Fruit fly (Drosophila melanogaster) whole organism, prepupa: Measurements from ENCODE around the gene CG14324.

Experiments
- CG10669 ChIP-seq: fragments of 200-800 bp; sonication (Bioruptor generic); optimal IDR thresholded peaks from 3 replicates; lab custom pipeline; 2018; ENCODE audit warnings: missing biosample characterization, mild to moderate bottlenecking, missing genetic modification characterization, moderate library complexity
- CG15336 ChIP-seq: fragments of 200-800 bp; sonication (Bioruptor generic); IDR thresholded peaks from 2 replicates; pipeline ENCODE4 v1.3.6; 2022; ENCODE audit warnings: missing biosample characterization, missing genetic modification characterization
- CG1621 ChIP-seq: fragments of 200-800 bp; sonication (Bioruptor generic); optimal IDR thresholded peaks from 3 replicates; lab custom pipeline; 2018; ENCODE audit warnings: missing biosample characterization, mild to moderate bottlenecking, missing genetic modification characterization
- CG16779 ChIP-seq: fragments of 200-800 bp; sonication (Bioruptor generic); optimal IDR thresholded peaks from 3 replicates; lab custom pipeline; 2017; ENCODE audit warnings: missing biosample characterization, mild to moderate bottlenecking, missing genetic modification characterization
- CG3032 ChIP-seq: fragments of 200-800 bp; optimal IDR thresholded peaks from 2 replicates; lab custom pipeline; 2019; ENCODE audit warnings: missing biosample characterization, mild to moderate bottlenecking, missing genetic modification characterization, moderate library complexity
- CG31627 ChIP-seq: fragments of 200-800 bp; sonication (Bioruptor generic); optimal IDR thresholded peaks from 3 replicates; lab custom pipeline; 2016; ENCODE audit warnings: missing biosample characterization, missing genetic modification characterization
- CG32006 ChIP-seq: fragments of 200-800 bp; sonication (Bioruptor generic); optimal IDR thresholded peaks from 3 replicates; lab custom pipeline; 2017; ENCODE audit warnings: missing biosample characterization, mild to moderate bottlenecking, missing genetic modification characterization
- CG3919 ChIP-seq: fragments of 200-800 bp; sonication (Bioruptor generic); optimal IDR thresholded peaks from 3 replicates; lab custom pipeline; 2016; ENCODE audit warnings: missing biosample characterization, missing genetic modification characterization
- CG4318 ChIP-seq: fragments of 200-800 bp; sonication (Bioruptor generic); optimal IDR thresholded peaks from 3 replicates; lab custom pipeline; 2017; ENCODE audit warnings: missing biosample characterization, mild to moderate bottlenecking, missing genetic modification characterization
- CG6163 ChIP-seq: fragments of 200-800 bp; sonication (Bioruptor generic); IDR thresholded peaks from 3 replicates; pipeline ENCODE4 v1.3.6; 2022; ENCODE audit warnings: missing biosample characterization, missing genetic modification characterization
- CG6276 ChIP-seq: fragments of 200-800 bp; sonication (Bioruptor generic); optimal IDR thresholded peaks from 2 replicates; lab custom pipeline; 2017; ENCODE audit warnings: missing biosample characterization, mild to moderate bottlenecking, missing genetic modification characterization
- CG6792 ChIP-seq: fragments of 200-800 bp; sonication (Bioruptor generic); optimal IDR thresholded peaks from 3 replicates; lab custom pipeline; 2016; ENCODE audit warnings: missing biosample characterization, missing genetic modification characterization
- CG6808 ChIP-seq: fragments of 200-800 bp; sonication (Bioruptor generic); optimal IDR thresholded peaks from 3 replicates; lab custom pipeline; 2017; ENCODE audit warnings: missing biosample characterization, missing genetic modification characterization, mild to moderate bottlenecking, moderate library complexity, missing genetic modification reagents
- CG6854 ChIP-seq: fragments of 200-800 bp; sonication (Bioruptor generic); optimal IDR thresholded peaks from 2 replicates; lab custom pipeline; 2017; ENCODE audit warnings: missing biosample characterization, mild to moderate bottlenecking, missing genetic modification characterization
- CG7368 ChIP-seq: fragments of 200-800 bp; sonication (Bioruptor generic); optimal IDR thresholded peaks from 3 replicates; lab custom pipeline; 2016; ENCODE audit warnings: missing biosample characterization, missing genetic modification characterization
- CG8119 ChIP-seq: fragments of 200-800 bp; sonication (Bioruptor generic); IDR thresholded peaks from 3 replicates; pipeline ENCODE4 v1.3.6; 2022; ENCODE audit warnings: missing biosample characterization, missing genetic modification characterization
- CG8319 ChIP-seq: fragments of 200-800 bp; sonication (Bioruptor generic); optimal IDR thresholded peaks from 3 replicates; lab custom pipeline; 2016; ENCODE audit warnings: missing biosample characterization, missing genetic modification characterization
- CG9139 ChIP-seq: fragments of 200-800 bp; sonication (Bioruptor generic); optimal IDR thresholded peaks from 3 replicates; lab custom pipeline; 2017; ENCODE audit warnings: missing biosample characterization, mild to moderate bottlenecking, missing genetic modification characterization
- Eip78C ChIP-seq: fragments of 200-800 bp; sonication (Bioruptor generic); peaks from one replicate; lab custom pipeline; 2016; ENCODE audit warnings: missing biosample characterization, missing genetic modification characterization
- Eip93F ChIP-seq: fragments of 200-800 bp; sonication (Bioruptor generic); optimal IDR thresholded peaks from 2 replicates; lab custom pipeline; 2016; ENCODE audit warnings: missing biosample characterization, mild to moderate bottlenecking, missing genetic modification characterization
- Ets21C ChIP-seq: fragments of 200-800 bp; sonication (Bioruptor generic); optimal IDR thresholded peaks from 3 replicates; lab custom pipeline; 2016; ENCODE audit warnings: missing biosample characterization, missing genetic modification characterization
- Gug ChIP-seq: fragments of 200-800 bp; sonication (Bioruptor generic); IDR thresholded peaks from 2 replicates; pipeline ENCODE4 v1.3.6; 2022; ENCODE audit warnings: missing biosample characterization, missing genetic modification characterization
- Hr39 ChIP-seq: fragments of 200-800 bp; sonication (Bioruptor generic); optimal IDR thresholded peaks from 2 replicates; lab custom pipeline; 2016; ENCODE audit warnings: missing biosample characterization, missing genetic modification characterization
- Hr4 ChIP-seq: fragments of 200-800 bp; sonication (Bioruptor generic); optimal IDR thresholded peaks from 3 replicates; lab custom pipeline; 2016; ENCODE audit warnings: missing biosample characterization, missing genetic modification characterization
- Lpt ChIP-seq: fragments of 200-800 bp; sonication (Bioruptor generic); optimal IDR thresholded peaks from 3 replicates; lab custom pipeline; 2016; ENCODE audit warnings: missing biosample characterization, missing genetic modification characterization
- Met ChIP-seq: fragments of 200-800 bp; sonication (Bioruptor generic); optimal IDR thresholded peaks from 3 replicates; lab custom pipeline; 2016; ENCODE audit warnings: missing biosample characterization, missing genetic modification characterization
- Smox ChIP-seq: fragments of 200-800 bp; sonication (Bioruptor generic); optimal IDR thresholded peaks from 3 replicates; lab custom pipeline; 2016; ENCODE audit warnings: missing biosample characterization, missing genetic modification characterization
- Sox14 ChIP-seq: fragments of 200-800 bp; sonication (Bioruptor generic); optimal IDR thresholded peaks from 3 replicates; lab custom pipeline; 2016; ENCODE audit warnings: missing biosample characterization, missing genetic modification characterization
- Sox15 ChIP-seq: fragments of 200-800 bp; sonication (Bioruptor generic); optimal IDR thresholded peaks from 3 replicates; lab custom pipeline; 2016; ENCODE audit warnings: missing biosample characterization, missing genetic modification characterization
- acj6 ChIP-seq: fragments of 200-800 bp; sonication (Bioruptor generic); optimal IDR thresholded peaks from 3 replicates; lab custom pipeline; 2016; ENCODE audit warnings: missing biosample characterization, missing genetic modification characterization
- cyc ChIP-seq: fragments of 200-800 bp; sonication (Bioruptor generic); optimal IDR thresholded peaks from 3 replicates; lab custom pipeline; 2016; ENCODE audit warnings: missing biosample characterization, missing genetic modification characterization
- dac ChIP-seq: fragments of 200-800 bp; sonication (Bioruptor generic); optimal IDR thresholded peaks from 2 replicates; lab custom pipeline; 2017; ENCODE audit warnings: missing biosample characterization, mild to moderate bottlenecking, missing genetic modification characterization
- dsx ChIP-seq: fragments of 200-800 bp; optimal IDR thresholded peaks from 3 replicates; lab custom pipeline; 2019; ENCODE audit warnings: missing biosample characterization, mild to moderate bottlenecking, missing genetic modification characterization, moderate library complexity; ENCODE audit not compliant: poor library complexity, severe bottlenecking
- esn ChIP-seq: fragments of 200-800 bp; sonication (Bioruptor generic); optimal IDR thresholded peaks from 2 replicates; lab custom pipeline; 2016; ENCODE audit warnings: missing biosample characterization, mild to moderate bottlenecking, missing genetic modification characterization, moderate library complexity
- fd59A ChIP-seq: fragments of 200-800 bp; sonication (Bioruptor generic); optimal IDR thresholded peaks from 2 replicates; lab custom pipeline; 2017; ENCODE audit warnings: missing biosample characterization, mild to moderate bottlenecking, missing genetic modification characterization, missing genetic modification reagents
- fd85E ChIP-seq: fragments of 200-800 bp; sonication (Bioruptor generic); optimal IDR thresholded peaks from 3 replicates; lab custom pipeline; 2016; ENCODE audit warnings: missing biosample characterization, missing genetic modification characterization
- lz ChIP-seq: fragments of 200-800 bp; sonication (Bioruptor generic); optimal IDR thresholded peaks from 3 replicates; lab custom pipeline; 2016; ENCODE audit warnings: missing biosample characterization, missing genetic modification characterization
- pdm3 ChIP-seq: fragments of 200-800 bp; sonication (Bioruptor generic); optimal IDR thresholded peaks from 3 replicates; lab custom pipeline; 2016; ENCODE audit warnings: missing biosample characterization, missing genetic modification characterization
- salr ChIP-seq, 2 experiments: fragments of 200-800 bp; sonication (Bioruptor generic); optimal IDR thresholded peaks; 3 replicates each; lab custom pipeline; 2016 to 2018; ENCODE audit warnings: missing biosample characterization in 2 of 2, missing genetic modification characterization in 2 of 2, mild to moderate bottlenecking in 1 of 2
- spab ChIP-seq: fragments of 200-800 bp; sonication (Bioruptor generic); optimal IDR thresholded peaks from 2 replicates; lab custom pipeline; 2017; ENCODE audit warnings: missing biosample characterization, mild to moderate bottlenecking, missing genetic modification characterization, missing genetic modification reagents
- ss ChIP-seq, 2 experiments: fragments of 200-800 bp; sonication (Bioruptor generic); optimal IDR thresholded peaks; 2 replicates in 1 of 2; 3 replicates in 1 of 2; lab custom pipeline; 2017 to 2018; ENCODE audit warnings: mild to moderate bottlenecking in 2 of 2, missing biosample characterization in 2 of 2, missing genetic modification characterization in 2 of 2, moderate library complexity in 1 of 2
- svp ChIP-seq: fragments of 200-800 bp; sonication (Bioruptor generic); peaks from one replicate; lab custom pipeline; 2016; ENCODE audit warnings: missing biosample characterization, missing genetic modification characterization

The CG14324 gene

DNA sequence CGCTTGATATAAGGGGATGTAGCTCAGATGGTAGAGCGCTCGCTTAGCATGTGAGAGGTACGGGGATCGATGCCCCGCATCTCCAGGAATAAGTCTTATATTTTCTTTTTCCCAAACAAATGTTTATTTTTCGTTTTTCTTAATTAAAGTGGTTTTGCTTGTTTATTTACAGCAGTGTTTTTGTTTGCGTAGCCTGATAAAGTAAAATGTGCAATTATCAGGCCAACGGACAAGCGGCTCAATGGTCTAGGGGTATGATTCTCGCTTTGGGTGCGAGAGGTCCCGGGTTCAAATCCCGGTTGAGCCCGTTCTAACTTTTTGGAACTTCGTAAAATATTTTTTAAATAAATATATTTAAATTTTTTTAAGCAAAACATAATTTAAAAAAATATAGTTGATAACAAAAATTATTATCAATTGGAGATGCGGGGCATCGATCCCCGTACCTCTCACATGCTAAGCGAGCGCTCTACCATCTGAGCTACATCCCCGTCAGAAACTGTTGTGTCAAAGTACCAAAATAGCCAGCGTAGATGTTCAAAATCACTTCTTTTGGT, 1.2 kb upstream of the CG14324 start (continued):
- TF ChIP-seq Lpt, result peak; percentile 16
- no peak for TF ChIP-seq CG7368 (GFP tag; lab: Kevin White, UChicago)
- no peak for TF ChIP-seq CG4318
- TF ChIP-seq dsx (GFP tag; lab: Kevin White, UChicago), result peak; percentile 79
- TF ChIP-seq CG6163, result peak; percentile 76
- TF ChIP-seq CG10669, result peak; percentile 48
- TF ChIP-seq CG3032 (tag; lab: Kevin White, UChicago), result peak; percentile 57
- peak; percentile 80 for TF ChIP-seq CG16779 (tag; lab: Kevin White, UChicago)
- peak; percentile 77 for TF ChIP-seq CG6808
- TF ChIP-seq salr (GFP tag; optimal IDR thresholded peaks at IDR 0.05; lab: Kevin White, UChicago), result no peak
- no peak for TF ChIP-seq Smox (GFP tag; lab: Kevin White, UChicago)
- TF ChIP-seq svp, result peak; percentile 88
- TF ChIP-seq dac (GFP tag; lab: Kevin White, UChicago), result no peak
- TF ChIP-seq Sox15 (GFP tag; lab: Kevin White, UChicago), result no peak
- TF ChIP-seq CG6854, result peak; percentile 73
- TF ChIP-seq CG1621, result peak; percentile 53
- no peak for TF ChIP-seq fd85E
- TF ChIP-seq CG3919 (GFP tag; lab: Kevin White, UChicago), result peak; percentile 38
- TF ChIP-seq fd59A (GFP tag; lab: Kevin White, UChicago), result no peak
- TF ChIP-seq Eip93F (GFP tag; lab: Kevin White, UChicago), result no peak
- TF ChIP-seq CG6276 (GFP tag; lab: Kevin White, UChicago), result peak; percentile 84

DNA sequence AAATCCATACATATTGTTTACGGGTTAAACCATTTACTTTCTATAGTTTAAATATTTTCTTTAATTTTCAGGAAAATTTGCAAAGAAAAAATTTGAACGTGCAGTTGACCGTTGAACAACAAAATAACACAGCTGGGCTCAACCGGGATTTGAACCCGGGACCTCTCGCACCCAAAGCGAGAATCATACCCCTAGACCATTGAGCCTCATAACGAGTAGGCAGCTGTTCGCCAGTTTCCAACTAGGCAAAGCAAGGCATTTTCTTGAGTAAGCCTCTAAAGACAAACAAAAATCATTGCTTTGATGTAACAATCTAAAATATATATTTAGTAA, 657 bp downstream of the CG14324 start:
- TF ChIP-seq esn (GFP tag; lab: Kevin White, UChicago), result no peak
- TF ChIP-seq CG9139 (GFP tag; lab: Kevin White, UChicago), result peak; percentile 31
- TF ChIP-seq Gug, result no peak
- peak; percentile 9 for TF ChIP-seq CG16779 (tag; lab: Kevin White, UChicago)
- TF ChIP-seq dsx (GFP tag; lab: Kevin White, UChicago), result peak; percentile 10
- TF ChIP-seq Sox14, result no peak
- peak; percentile 2 for TF ChIP-seq spab (GFP tag; lab: Kevin White, UChicago)
- peak; percentile 83 for TF ChIP-seq svp
- peak in 1 of 2 experiments; percentile 0 for TF ChIP-seq ss (GFP tag; optimal IDR thresholded peaks at IDR 0.05; lab: Kevin White, UChicago)
- TF ChIP-seq CG31627 (GFP tag; lab: Kevin White, UChicago), result no peak
- peak; percentile 40; the same call in 1 of the 3 replicates for TF ChIP-seq CG6163
- TF ChIP-seq Eip78C (GFP tag; lab: Kevin White, UChicago), result peak; percentile 67
- peak; percentile 6 for TF ChIP-seq CG3919 (GFP tag; lab: Kevin White, UChicago)

DNA sequence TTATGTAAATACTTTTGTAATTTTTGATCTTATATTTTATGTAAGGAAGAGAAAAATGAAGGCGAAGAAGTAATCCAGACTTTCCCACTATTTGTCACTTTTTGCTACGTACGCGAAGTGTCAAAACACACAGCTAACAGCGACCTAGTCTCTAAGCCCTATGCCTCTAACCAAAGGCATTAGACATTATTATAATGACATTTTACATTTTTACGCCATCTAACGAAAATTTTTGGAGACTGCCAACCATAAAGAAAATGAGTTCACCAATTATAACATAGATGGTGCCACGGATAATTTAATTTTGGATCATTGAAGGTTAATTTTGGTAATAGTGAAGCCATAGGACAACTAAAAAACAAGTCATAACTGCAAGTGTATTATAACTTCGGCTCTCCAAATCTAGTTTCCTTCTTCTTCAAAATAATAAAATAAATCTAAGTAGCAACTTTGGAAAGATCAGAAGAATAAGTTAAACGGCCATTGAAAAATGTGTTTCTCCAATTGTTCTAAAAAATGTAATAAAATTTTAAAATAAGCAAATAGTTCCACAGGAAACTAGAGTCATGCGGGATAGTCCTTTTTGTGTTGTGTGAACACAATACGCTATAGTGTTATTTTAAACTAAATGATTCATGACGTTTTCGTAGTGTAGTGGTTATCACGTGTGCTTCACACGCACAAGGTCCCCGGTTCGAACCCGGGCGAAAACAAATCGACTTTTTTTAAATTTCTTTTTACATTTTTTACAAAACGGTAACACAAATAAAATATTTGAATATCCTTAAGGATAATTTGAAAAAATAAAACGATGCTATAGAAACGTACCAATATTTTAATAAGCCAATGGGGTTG, 1.3 kb downstream of the CG14324 start:
- TF ChIP-seq CG6276 (GFP tag; lab: Kevin White, UChicago) (peak; percentile 31), CG31627 (GFP tag; lab: Kevin White, UChicago) (peak; percentile 22), Hr39 (GFP tag; lab: Kevin White, UChicago) (peak; percentile 48), Hr4 (peak; percentile 20), acj6 (GFP tag; lab: Kevin White, UChicago) (peak; percentile 9), dsx (GFP tag; lab: Kevin White, UChicago) (no peak), CG1621 (no peak), Met (GFP tag; lab: Kevin White, UChicago) (peak; percentile 27), Eip78C (GFP tag; lab: Kevin White, UChicago) (peak; percentile 79), Smox (GFP tag; lab: Kevin White, UChicago) (peak; percentile 3), CG6854 (peak; percentile 5), lz (GFP tag; lab: Kevin White, UChicago) (peak; percentile 6), Ets21C (GFP tag; lab: Kevin White, UChicago) (no peak), CG8319 (GFP tag; lab: Kevin White, UChicago) (no peak), CG6163 (no peak), CG15336 (GFP tag; lab: Robert Waterston, UW) (peak; percentile 55; the same call in 1 of the 2 replicates), cyc (GFP tag; lab: Kevin White, UChicago) (peak; percentile 22), svp (peak; percentile 55), CG8119 (GFP tag; lab: Robert Waterston, UW) (peak; percentile 24; the same call in 1 of the 3 replicates), pdm3 (GFP tag; lab: Kevin White, UChicago) (peak; percentile 9), CG6792 (peak; percentile 3), ss (GFP tag; optimal IDR thresholded peaks at IDR 0.05; lab: Kevin White, UChicago) (peak; percentile 44 to 54), CG32006 (GFP tag; lab: Kevin White, UChicago) (peak; percentile 11)
